Fruit fly (Drosophila melanogaster) whole organism, embryonic: Measurements from ENCODE around the gene CG14929.
A peak's percentile ranks its signal among the peaks of the same experiment; 100 is the strongest.

ENCODE experiments used
- Abd-B ChIP-seq: fragments of 200-800 bp; sonication (Bioruptor generic); optimal IDR thresholded peaks from 2 replicates; lab custom pipeline; 2018; ENCODE audit warnings: missing biosample characterization, mild to moderate bottlenecking, missing genetic modification characterization, moderate library complexity
- C15 ChIP-seq: fragments of 200-800 bp; sonication (Bioruptor generic); IDR thresholded peaks from 3 replicates; pipeline ENCODE4 v1.3.6; 2022; ENCODE audit warnings: missing biosample characterization, missing genetic modification characterization
- CG11696 ChIP-seq: fragments of 200-800 bp; sonication (Bioruptor generic); IDR thresholded peaks from 2 replicates; pipeline ENCODE4 v1.3.6; 2022; ENCODE audit warnings: missing biosample characterization, missing genetic modification characterization
- CG13123 ChIP-seq: fragments of 200-800 bp; sonication (Bioruptor generic); optimal IDR thresholded peaks from 2 replicates; lab custom pipeline; 2016; ENCODE audit warnings: missing biosample characterization, missing genetic modification characterization
- CG14667 ChIP-seq: fragments of 200-800 bp; sonication (Bioruptor generic); IDR thresholded peaks from 2 replicates; pipeline ENCODE4 v1.3.6; 2022; ENCODE audit warnings: missing biosample characterization, missing genetic modification characterization
- CG14860 ChIP-seq: fragments of 200-800 bp; sonication (Bioruptor generic); IDR thresholded peaks from 3 replicates; pipeline ENCODE4 v1.3.6; 2022; ENCODE audit warnings: missing biosample characterization, missing genetic modification characterization; ENCODE audit not compliant: partially characterized antibody
- CG15479 ChIP-seq: fragments of 200-800 bp; sonication (Bioruptor generic); optimal IDR thresholded peaks from 3 replicates; lab custom pipeline; 2019; ENCODE audit warnings: missing biosample characterization, mild to moderate bottlenecking, missing genetic modification characterization, moderate library complexity
- CG1602 ChIP-seq: fragments of 200-800 bp; sonication (Bioruptor generic); optimal IDR thresholded peaks from 3 replicates; lab custom pipeline; 2016; ENCODE audit warnings: missing biosample characterization, missing genetic modification characterization
- CG17829 ChIP-seq: fragments of 200-800 bp; optimal IDR thresholded peaks from 2 replicates; lab custom pipeline; 2019; ENCODE audit warnings: missing biosample characterization, mild to moderate bottlenecking, missing genetic modification characterization, moderate library complexity
- CG2129 ChIP-seq: fragments of 200-800 bp; sonication (Bioruptor generic); IDR thresholded peaks from 2 replicates; pipeline ENCODE4 v1.3.6; 2022; ENCODE audit warnings: missing biosample characterization, missing genetic modification characterization; ENCODE audit not compliant: partially characterized antibody
- CG32532 ChIP-seq: fragments of 200-800 bp; sonication (Bioruptor generic); IDR thresholded peaks from 2 replicates; pipeline ENCODE4 v1.3.6; 2022; ENCODE audit warnings: missing biosample characterization, missing genetic modification characterization
- CG33213 ChIP-seq: fragments of 200-800 bp; sonication (Bioruptor generic); optimal IDR thresholded peaks from 3 replicates; lab custom pipeline; 2016; ENCODE audit warnings: missing biosample characterization, missing genetic modification characterization
- CG4424 ChIP-seq: fragments of 200-800 bp; sonication (Bioruptor generic); optimal IDR thresholded peaks from 3 replicates; lab custom pipeline; 2016; ENCODE audit warnings: missing biosample characterization, missing genetic modification characterization
- CG4707 ChIP-seq: fragments of 200-800 bp; sonication (Bioruptor generic); optimal IDR thresholded peaks from 2 replicates; lab custom pipeline; 2018; ENCODE audit warnings: missing biosample characterization, mild to moderate bottlenecking, missing genetic modification characterization, moderate library complexity
- CG4730 ChIP-seq: fragments of 200-800 bp; sonication (Bioruptor generic); IDR thresholded peaks from 2 replicates; pipeline ENCODE4 v1.3.6; 2022; ENCODE audit warnings: missing biosample characterization, missing genetic modification characterization
- CG6272 ChIP-seq: fragments of 200-800 bp; sonication (Bioruptor generic); IDR thresholded peaks from 2 replicates; pipeline ENCODE4 v1.3.6; 2022; ENCODE audit warnings: missing biosample characterization, missing genetic modification characterization
- CG7786 ChIP-seq: fragments of 200-800 bp; sonication (Bioruptor generic); optimal IDR thresholded peaks from 2 replicates; lab custom pipeline; 2016; ENCODE audit warnings: missing biosample characterization, missing genetic modification characterization
- CG9609 ChIP-seq: fragments of 200-800 bp; sonication (Bioruptor generic); optimal IDR thresholded peaks from 3 replicates; lab custom pipeline; 2016; ENCODE audit warnings: missing biosample characterization, missing genetic modification characterization
- Dad ChIP-seq: fragments of 200-800 bp; sonication (Bioruptor generic); optimal IDR thresholded peaks from 3 replicates; lab custom pipeline; 2016; ENCODE audit warnings: missing biosample characterization, missing genetic modification characterization
- Dek ChIP-seq: fragments of 200-800 bp; sonication (Bioruptor generic); optimal IDR thresholded peaks from 3 replicates; lab custom pipeline; 2019; ENCODE audit warnings: missing biosample characterization, mild to moderate bottlenecking, missing genetic modification characterization, moderate library complexity
- Dip3 ChIP-seq: fragments of 200-800 bp; sonication (Bioruptor generic); optimal IDR thresholded peaks from 3 replicates; lab custom pipeline; 2016; ENCODE audit warnings: missing biosample characterization, missing genetic modification characterization
- Dll ChIP-seq: fragments of 200-800 bp; sonication (Bioruptor generic); IDR thresholded peaks from 4 replicates; pipeline ENCODE4 v1.3.6; 2022; ENCODE audit warnings: missing biosample characterization, missing genetic modification characterization; ENCODE audit not compliant: partially characterized antibody
- HLH54F ChIP-seq: fragments of 200-800 bp; sonication (Bioruptor generic); optimal IDR thresholded peaks from 3 replicates; lab custom pipeline; 2016; ENCODE audit warnings: missing biosample characterization, missing genetic modification characterization
- Hmx ChIP-seq: fragments of 200-800 bp; sonication (Bioruptor generic); optimal IDR thresholded peaks from 2 replicates; lab custom pipeline; 2016; ENCODE audit warnings: missing biosample characterization, missing genetic modification characterization
- Hr3 ChIP-seq: fragments of 200-800 bp; sonication (Bioruptor generic); optimal IDR thresholded peaks from 3 replicates; lab custom pipeline; 2016; ENCODE audit warnings: missing biosample characterization, missing genetic modification characterization
- Hr51 ChIP-seq, 2 experiments: fragments of 200-800 bp; sonication (Bioruptor generic); optimal IDR thresholded peaks; 2 replicates in 1 of 2; 3 replicates in 1 of 2; lab custom pipeline; 2016 to 2018; ENCODE audit warnings: missing biosample characterization in 2 of 2, missing genetic modification characterization in 2 of 2, mild to moderate bottlenecking in 1 of 2, moderate library complexity in 1 of 2
- Max ChIP-seq: fragments of 200-800 bp; sonication (Bioruptor generic); optimal IDR thresholded peaks from 2 replicates; lab custom pipeline; 2016; ENCODE audit warnings: missing biosample characterization, mild to moderate bottlenecking, missing genetic modification characterization
- Myb ChIP-seq: fragments of 200-800 bp; sonication (Bioruptor generic); optimal IDR thresholded peaks from 2 replicates; lab custom pipeline; 2016; ENCODE audit warnings: missing biosample characterization, missing genetic modification characterization
- NfI ChIP-seq: fragments of 200-800 bp; sonication (Bioruptor generic); optimal IDR thresholded peaks from 3 replicates; lab custom pipeline; 2018; ENCODE audit warnings: missing biosample characterization, mild to moderate bottlenecking, missing genetic modification characterization, moderate library complexity
- PHDP ChIP-seq: fragments of 200-800 bp; sonication (Bioruptor generic); optimal IDR thresholded peaks from 3 replicates; lab custom pipeline; 2018; ENCODE audit warnings: missing biosample characterization, mild to moderate bottlenecking, missing genetic modification characterization, moderate library complexity
- Six4 ChIP-seq: fragments of 200-800 bp; sonication (Bioruptor generic); optimal IDR thresholded peaks from 2 replicates; lab custom pipeline; 2016; ENCODE audit warnings: missing biosample characterization, missing genetic modification characterization
- Sry-δ ChIP-seq: fragments of 200-800 bp; sonication (Bioruptor generic); optimal IDR thresholded peaks from 2 replicates; lab custom pipeline; 2016; ENCODE audit warnings: missing biosample characterization, missing genetic modification characterization
- Usf ChIP-seq: fragments of 200-800 bp; sonication (Bioruptor generic); optimal IDR thresholded peaks from 2 replicates; lab custom pipeline; 2017; ENCODE audit warnings: missing genotype, missing biosample characterization, missing genetic modification characterization
- YL-1 ChIP-seq: fragments of 200-800 bp; sonication (Bioruptor generic); optimal IDR thresholded peaks from 3 replicates; lab custom pipeline; 2017; ENCODE audit warnings: missing biosample characterization, mild to moderate bottlenecking, missing genetic modification characterization
- cad ChIP-seq: fragments of >200 bp; optimal IDR thresholded peaks from 2 replicates; lab custom pipeline; 2017; ENCODE audit warnings: missing biosample characterization, missing genetic modification characterization
- chn ChIP-seq: fragments of 200-800 bp; sonication (Bioruptor generic); optimal IDR thresholded peaks from 2 replicates; lab custom pipeline; 2016; ENCODE audit warnings: missing biosample characterization, missing genetic modification characterization
- dmrt11E ChIP-seq: fragments of 200-800 bp; sonication (Bioruptor generic); optimal IDR thresholded peaks from 3 replicates; lab custom pipeline; 2018; ENCODE audit warnings: missing biosample characterization, mild to moderate bottlenecking, missing genetic modification characterization, moderate library complexity
- ewg ChIP-seq: fragments of 200-800 bp; sonication (Bioruptor generic); optimal IDR thresholded peaks from 3 replicates; lab custom pipeline; 2017; ENCODE audit warnings: mild to moderate bottlenecking, missing biosample characterization, missing genetic modification reagents, missing genetic modification characterization
- fd3F ChIP-seq: fragments of 200-800 bp; sonication (Bioruptor generic); optimal IDR thresholded peaks from 2 replicates; lab custom pipeline; 2018; ENCODE audit warnings: missing biosample characterization, mild to moderate bottlenecking, missing genetic modification characterization, moderate library complexity
- fd96Cb ChIP-seq: fragments of 200-800 bp; sonication (Bioruptor generic); optimal IDR thresholded peaks from 2 replicates; lab custom pipeline; 2018; ENCODE audit warnings: missing biosample characterization, mild to moderate bottlenecking, missing genetic modification characterization, moderate library complexity
- fu2 ChIP-seq: fragments of 200-800 bp; sonication (Bioruptor generic); optimal IDR thresholded peaks from 2 replicates; lab custom pipeline; 2016; ENCODE audit warnings: missing biosample characterization, missing genetic modification characterization
- jumu ChIP-seq: fragments of 200-800 bp; sonication (Bioruptor generic); optimal IDR thresholded peaks from 3 replicates; lab custom pipeline; 2016; ENCODE audit warnings: missing biosample characterization, missing genetic modification characterization
- klu ChIP-seq: fragments of 200-800 bp; sonication (Bioruptor generic); IDR thresholded peaks from 2 replicates; pipeline ENCODE4 v1.3.6; 2022; ENCODE audit warnings: missing biosample characterization, missing genetic modification characterization
- lab ChIP-seq: fragments of 200-800 bp; sonication (Bioruptor generic); optimal IDR thresholded peaks from 3 replicates; lab custom pipeline; 2017; ENCODE audit warnings: missing biosample characterization, missing genetic modification characterization, mild to moderate bottlenecking, moderate library complexity, missing genetic modification reagents
- p53 ChIP-seq: fragments of 200-800 bp; sonication (Bioruptor generic); optimal IDR thresholded peaks from 2 replicates; lab custom pipeline; 2016; ENCODE audit warnings: missing biosample characterization, missing genetic modification characterization
- pb ChIP-seq: fragments of 200-800 bp; sonication (Bioruptor generic); optimal IDR thresholded peaks from 3 replicates; lab custom pipeline; 2016; ENCODE audit warnings: missing biosample characterization, missing genetic modification characterization
- phol ChIP-seq: fragments of 200-800 bp; sonication (Bioruptor generic); optimal IDR thresholded peaks from 3 replicates; lab custom pipeline; 2018; ENCODE audit warnings: missing biosample characterization, mild to moderate bottlenecking, missing genetic modification characterization, moderate library complexity
- sens ChIP-seq: fragments of 200-800 bp; sonication (Bioruptor generic); peaks from one replicate; lab custom pipeline; 2016; ENCODE audit warnings: missing biosample characterization, missing genetic modification characterization
- shn ChIP-seq: fragments of 200-800 bp; sonication (Bioruptor generic); optimal IDR thresholded peaks from 3 replicates; lab custom pipeline; 2016; ENCODE audit warnings: missing biosample characterization, missing genetic modification characterization
- sug ChIP-seq: fragments of 200-800 bp; optimal IDR thresholded peaks from 2 replicates; lab custom pipeline; 2019; ENCODE audit warnings: missing biosample characterization, mild to moderate bottlenecking, missing genetic modification characterization, moderate library complexity
- zen ChIP-seq: fragments of 200-800 bp; sonication (Bioruptor generic); optimal IDR thresholded peaks from 3 replicates; lab custom pipeline; 2018; ENCODE audit warnings: missing biosample characterization, mild to moderate bottlenecking, missing genetic modification characterization, moderate library complexity

CG14929 gene

dm6 chr2L:11498839-11499238, 20.8 kb upstream of the CG14929 start, which contains the start of gene Cog8 (continued):
- TF ChIP-seq sug (tag; lab: Kevin White, UChicago), result peak; percentile 37
- TF ChIP-seq Usf (GFP tag; lab: Kevin White, UChicago), result peak; percentile 18
- peak; percentile 46 for TF ChIP-seq CG7786 (GFP tag; lab: Kevin White, UChicago)
- peak; percentile 27 for TF ChIP-seq ewg (GFP tag; lab: Kevin White, UChicago)
- TF ChIP-seq CG2129 (GFP tag; lab: Robert Waterston, UW), result no peak
- peak; percentile 38 for TF ChIP-seq Dad (GFP tag; lab: Kevin White, UChicago)
- peak; percentile 35 for TF ChIP-seq NfI
- no peak for TF ChIP-seq klu (GFP tag; lab: Robert Waterston, UW)
- peak; percentile 60 for TF ChIP-seq phol (tag; lab: Kevin White, UChicago)
- peak; percentile 10 for TF ChIP-seq Max (GFP tag; lab: Kevin White, UChicago)
- TF ChIP-seq cad (GFP tag; lab: Kevin White, UChicago), result peak; percentile 4
- peak; percentile 23 for TF ChIP-seq sens (GFP tag; lab: Kevin White, UChicago)
- TF ChIP-seq PHDP (tag; lab: Kevin White, UChicago), result peak; percentile 24
- TF ChIP-seq CG15479 (GFP tag; lab: Kevin White, UChicago), result no peak
- TF ChIP-seq CG32532, result peak; percentile 18; the same call in 1 of the 2 replicates
- TF ChIP-seq dmrt11E (tag; lab: Kevin White, UChicago), result peak; percentile 48
- TF ChIP-seq CG6272, result 0 out of 2 replicates have a peak, but pooled peaks have one; percentile 18
- TF ChIP-seq zen (tag; lab: Kevin White, UChicago), result no peak
- TF ChIP-seq Myb (GFP tag; lab: Kevin White, UChicago), result peak; percentile 99
- peak; percentile 52 to 69 for TF ChIP-seq Hr51 (GFP tag; optimal IDR thresholded peaks at IDR 0.05; lab: Kevin White, UChicago)
- peak; percentile 15 for TF ChIP-seq Six4 (GFP tag; lab: Kevin White, UChicago)
- peak; percentile 36 for TF ChIP-seq Dek (tag; lab: Kevin White, UChicago)
- TF ChIP-seq fd96Cb, result peak; percentile 14
- TF ChIP-seq C15 (GFP tag; lab: Robert Waterston, UW), result no peak
- TF ChIP-seq shn, result peak; percentile 61
- no peak for TF ChIP-seq CG11696
- TF ChIP-seq chn (GFP tag; lab: Kevin White, UChicago), result peak; percentile 45
- TF ChIP-seq Hr3 (GFP tag; lab: Kevin White, UChicago), result peak; percentile 49
- peak; percentile 30 for TF ChIP-seq CG4424 (GFP tag; lab: Kevin White, UChicago)
- TF ChIP-seq fu2, result peak; percentile 35
- no peak for TF ChIP-seq pb (GFP tag; lab: Kevin White, UChicago)
- peak; percentile 79 for TF ChIP-seq Abd-B (GFP tag; lab: Kevin White, UChicago)
- no peak for TF ChIP-seq fd3F (GFP tag; lab: Kevin White, UChicago)
- no peak for TF ChIP-seq Hmx (GFP tag; lab: Kevin White, UChicago)
- TF ChIP-seq Sry-δ (GFP tag; lab: Kevin White, UChicago), result peak; percentile 24
- TF ChIP-seq CG1602 (GFP tag; lab: Kevin White, UChicago), result peak; percentile 45
- no peak; the same call in 1 of the 2 replicates for TF ChIP-seq CG4730 (GFP tag; lab: Robert Waterston, UW)
- TF ChIP-seq CG33213, result peak; percentile 33
- TF ChIP-seq CG17829 (tag; lab: Kevin White, UChicago), result peak; percentile 53
- TF ChIP-seq CG4707, result no peak
- peak; percentile 66 for TF ChIP-seq HLH54F
- no peak for TF ChIP-seq CG14860
- TF ChIP-seq lab (GFP tag; lab: Kevin White, UChicago), result peak; percentile 13
- TF ChIP-seq p53, result peak; percentile 23
- TF ChIP-seq Dll (GFP tag; lab: Robert Waterston, UW), result peak; percentile 29; the same call in 2 of the 4 replicates
- peak; percentile 40 for TF ChIP-seq CG13123
- 0 out of 2 replicates have a peak, but pooled peaks have one; percentile 10 for TF ChIP-seq CG14667 (GFP tag; lab: Robert Waterston, UW)
- TF ChIP-seq jumu (GFP tag; lab: Kevin White, UChicago), result peak; percentile 52
- TF ChIP-seq Dip3 (GFP tag; lab: Kevin White, UChicago), result peak; percentile 60
- TF ChIP-seq YL-1 (GFP tag; lab: Kevin White, UChicago), result peak; percentile 35
- TF ChIP-seq CG9609 (GFP tag; lab: Kevin White, UChicago), result peak; percentile 73
